Worm (Caenorhabditis elegans): ENCODE data around the gene atz-1.

ce11 chrIV:12382864-12383263, 6.9 kb upstream of the atz-1 start, which contains the start of gene thn-2:
- TF ChIP-seq elt-3 (tag; optimal IDR thresholded peaks at IDR 0.05) = no peak
- TF ChIP-seq pqm-1 (tag; optimal IDR thresholded peaks at IDR 0.05) = no peak
- no peak for TF ChIP-seq aly-2 (tag; optimal IDR thresholded peaks at IDR 0.05)
- TF ChIP-seq nhr-76 (tag; optimal IDR thresholded peaks at IDR 0.05) = no peak
- TF ChIP-seq egl-27 (tag; optimal IDR thresholded peaks at IDR 0.05) = no peak
- TF ChIP-seq snpc-4 (tag; optimal IDR thresholded peaks at IDR 0.05) = no peak
- no peak for TF ChIP-seq nhr-12 (tag; optimal IDR thresholded peaks at IDR 0.05)
- TF ChIP-seq lin-39 (tag; optimal IDR thresholded peaks at IDR 0.05) = no peak
- no peak for TF ChIP-seq jun-1 (tag; optimal IDR thresholded peaks at IDR 0.05)
- TF ChIP-seq fos-1 (tag; optimal IDR thresholded peaks at IDR 0.05) = no peak
- no peak for TF ChIP-seq tbx-2 (tag; optimal IDR thresholded peaks at IDR 0.05)
- TF ChIP-seq nhr-237 (tag; optimal IDR thresholded peaks at IDR 0.05) = no peak

Data from whole organism, L3 larva.